Fruit fly (Drosophila melanogaster) whole organism, embryonic: ENCODE measurements around the gene moody.

Experiments
- Abd-B ChIP-seq: fragments of 200-800 bp; sonication (Bioruptor generic); optimal IDR thresholded peaks from 2 replicates; lab custom pipeline; 2018; ENCODE audit warnings: missing biosample characterization, mild to moderate bottlenecking, missing genetic modification characterization, moderate library complexity
- Asciz ChIP-seq: fragments of 200-800 bp; sonication (Bioruptor generic); optimal IDR thresholded peaks from 2 replicates; lab custom pipeline; 2017; ENCODE audit warnings: missing biosample characterization, mild to moderate bottlenecking, missing genetic modification characterization, missing genetic modification reagents
- B-H1 ChIP-seq: fragments of 200-800 bp; sonication (Bioruptor generic); IDR thresholded peaks from 3 replicates; pipeline ENCODE4 v1.3.6; 2022; ENCODE audit warnings: missing biosample characterization, missing genetic modification characterization
- CG1024 ChIP-seq: fragments of 200-800 bp; sonication (Bioruptor generic); IDR thresholded peaks from 2 replicates; pipeline ENCODE4 v1.3.6; 2022; ENCODE audit warnings: missing biosample characterization, missing genetic modification characterization
- CG11093 ChIP-seq: fragments of 200-800 bp; sonication (Bioruptor generic); IDR thresholded peaks from 3 replicates; pipeline ENCODE4 v1.3.6; 2022; ENCODE audit warnings: missing biosample characterization, missing genetic modification characterization
- CG12155 ChIP-seq: fragments of 200-800 bp; sonication (Bioruptor generic); optimal IDR thresholded peaks from 3 replicates; lab custom pipeline; 2016; ENCODE audit warnings: missing biosample characterization, missing genetic modification characterization
- CG13296 ChIP-seq: fragments of 200-800 bp; sonication (Bioruptor generic); optimal IDR thresholded peaks from 3 replicates; lab custom pipeline; 2018; ENCODE audit warnings: missing biosample characterization, mild to moderate bottlenecking, missing genetic modification characterization
- CG15514 ChIP-seq: fragments of 200-800 bp; sonication (Bioruptor generic); optimal IDR thresholded peaks from 3 replicates; lab custom pipeline; 2017; ENCODE audit warnings: missing biosample characterization, missing genetic modification characterization, mild to moderate bottlenecking, moderate library complexity, missing genetic modification reagents
- CG17186 ChIP-seq: fragments of 200-800 bp; sonication (Bioruptor generic); optimal IDR thresholded peaks from 3 replicates; lab custom pipeline; 2017; ENCODE audit warnings: missing biosample characterization, missing genetic modification reagents, missing genetic modification characterization
- CG2199 ChIP-seq: fragments of 200-800 bp; sonication (Bioruptor generic); IDR thresholded peaks from 3 replicates; pipeline ENCODE4 v1.3.6; 2022; ENCODE audit warnings: missing biosample characterization, missing genetic modification characterization
- CG2202 ChIP-seq: fragments of 200-800 bp; sonication (Bioruptor generic); optimal IDR thresholded peaks from 2 replicates; lab custom pipeline; 2018; ENCODE audit warnings: missing biosample characterization, mild to moderate bottlenecking, missing genetic modification characterization
- CG3407 ChIP-seq: fragments of 200-800 bp; sonication (Bioruptor generic); optimal IDR thresholded peaks from 2 replicates; lab custom pipeline; 2018; ENCODE audit warnings: missing biosample characterization, mild to moderate bottlenecking, missing genetic modification characterization
- CG34422 ChIP-seq: fragments of 200-800 bp; sonication (Bioruptor generic); IDR thresholded peaks from 3 replicates; pipeline ENCODE4 v1.3.6; 2022; ENCODE audit warnings: missing biosample characterization, missing genetic modification characterization
- CG4360 ChIP-seq: fragments of 200-800 bp; sonication (Bioruptor generic); IDR thresholded peaks from 2 replicates; pipeline ENCODE4 v1.3.6; 2022; ENCODE audit warnings: missing biosample characterization, missing genetic modification characterization
- CG5180 ChIP-seq: fragments of 200-800 bp; sonication (Bioruptor generic); optimal IDR thresholded peaks from 3 replicates; lab custom pipeline; 2017; ENCODE audit warnings: missing biosample characterization, missing genetic modification characterization, mild to moderate bottlenecking, moderate library complexity, missing genetic modification reagents
- CG8478 ChIP-seq: fragments of >200 bp; optimal IDR thresholded peaks from 2 replicates; lab custom pipeline; 2018
- CG9727 ChIP-seq: fragments of 200-800 bp; sonication (Bioruptor generic); optimal IDR thresholded peaks from 3 replicates; lab custom pipeline; 2017; ENCODE audit warnings: missing biosample characterization, mild to moderate bottlenecking, missing genetic modification characterization
- CG9817 ChIP-seq: fragments of 200-800 bp; sonication (Bioruptor generic); optimal IDR thresholded peaks from 2 replicates; lab custom pipeline; 2018; ENCODE audit warnings: missing biosample characterization, mild to moderate bottlenecking, missing genetic modification characterization, moderate library complexity
- CHES-1-like ChIP-seq: fragments of 200-800 bp; sonication (Bioruptor generic); optimal IDR thresholded peaks from 2 replicates; lab custom pipeline; 2016; ENCODE audit warnings: missing biosample characterization, missing genetic modification characterization
- Dll ChIP-seq: fragments of 200-800 bp; sonication (Bioruptor generic); IDR thresholded peaks from 4 replicates; pipeline ENCODE4 v1.3.6; 2022; ENCODE audit warnings: missing biosample characterization, missing genetic modification characterization; ENCODE audit not compliant: partially characterized antibody
- E2f1 ChIP-seq: fragments of 200-800 bp; sonication (Bioruptor generic); IDR thresholded peaks from 2 replicates; pipeline ENCODE4 v1.3.6; 2022; ENCODE audit warnings: missing biosample characterization, missing genetic modification characterization
- Elba2 ChIP-seq: fragments of 200-800 bp; sonication (Bioruptor generic); optimal IDR thresholded peaks from 3 replicates; lab custom pipeline; 2016; ENCODE audit warnings: missing biosample characterization, missing genetic modification characterization
- HHEX ChIP-seq: fragments of 200-800 bp; sonication (Bioruptor generic); optimal IDR thresholded peaks from 3 replicates; lab custom pipeline; 2017; ENCODE audit warnings: missing biosample characterization, mild to moderate bottlenecking, missing genetic modification characterization, missing genetic modification reagents
- Kr ChIP-seq: fragments of 200-800 bp; sonication (Bioruptor generic); optimal IDR thresholded peaks from 2 replicates; lab custom pipeline; 2017; ENCODE audit warnings: missing biosample characterization, mild to moderate bottlenecking, missing genetic modification characterization
- Lhr ChIP-seq: fragments of 200-800 bp; sonication (Bioruptor generic); optimal IDR thresholded peaks from 3 replicates; lab custom pipeline; 2017; ENCODE audit warnings: mild to moderate bottlenecking, missing biosample characterization, missing genetic modification reagents, missing genetic modification characterization
- Mad ChIP-seq: fragments of 200-800 bp; sonication (Bioruptor generic); optimal IDR thresholded peaks from 2 replicates; lab custom pipeline; 2016; ENCODE audit warnings: missing biosample characterization, missing genetic modification characterization
- Nf-YB ChIP-seq: fragments of 200-800 bp; sonication (Bioruptor generic); optimal IDR thresholded peaks from 3 replicates; lab custom pipeline; 2019; ENCODE audit warnings: missing biosample characterization, mild to moderate bottlenecking, missing genetic modification characterization, moderate library complexity
- Sry-δ ChIP-seq: fragments of 200-800 bp; sonication (Bioruptor generic); optimal IDR thresholded peaks from 2 replicates; lab custom pipeline; 2016; ENCODE audit warnings: missing biosample characterization, missing genetic modification characterization
- Tbp ChIP-seq: fragments of >200 bp; optimal IDR thresholded peaks from 2 replicates; lab custom pipeline; 2018; ENCODE audit warnings: missing biosample characterization, missing genetic modification characterization
- ap ChIP-seq: fragments of 200-800 bp; sonication (Bioruptor generic); IDR thresholded peaks from 2 replicates; pipeline ENCODE4 v1.3.6; 2022; ENCODE audit warnings: missing biosample characterization, missing genetic modification characterization
- bbx ChIP-seq: fragments of 200-800 bp; sonication (Bioruptor generic); IDR thresholded peaks from 2 replicates; pipeline ENCODE4 v1.3.6; 2022; ENCODE audit warnings: missing biosample characterization, missing genetic modification characterization; ENCODE audit not compliant: partially characterized antibody
- ci ChIP-seq: fragments of 200-800 bp; sonication (Bioruptor generic); IDR thresholded peaks from 3 replicates; pipeline ENCODE4 v1.3.6; 2022; ENCODE audit warnings: missing biosample characterization, missing genetic modification characterization
- dmrt11E ChIP-seq: fragments of 200-800 bp; sonication (Bioruptor generic); optimal IDR thresholded peaks from 3 replicates; lab custom pipeline; 2018; ENCODE audit warnings: missing biosample characterization, mild to moderate bottlenecking, missing genetic modification characterization, moderate library complexity
- fd64A ChIP-seq: fragments of 200-800 bp; sonication (Bioruptor generic); optimal IDR thresholded peaks from 3 replicates; lab custom pipeline; 2018; ENCODE audit warnings: missing biosample characterization, mild to moderate bottlenecking, missing genetic modification characterization
- gro ChIP-seq: fragments of 200-800 bp; sonication (Bioruptor generic); optimal IDR thresholded peaks from 2 replicates; lab custom pipeline; 2016; ENCODE audit warnings: missing biosample characterization, missing genetic modification characterization
- h ChIP-seq: fragments of >200 bp; optimal IDR thresholded peaks from 2 replicates; lab custom pipeline; 2017
- lmd ChIP-seq: fragments of 200-800 bp; sonication (Bioruptor generic); IDR thresholded peaks from 2 replicates; pipeline ENCODE4 v1.3.6; 2022; ENCODE audit warnings: missing biosample characterization, missing genetic modification characterization
- pnt ChIP-seq: fragments of 200-800 bp; sonication (Bioruptor generic); optimal IDR thresholded peaks from 3 replicates; lab custom pipeline; 2016; ENCODE audit warnings: missing biosample characterization, missing genetic modification characterization
- prd ChIP-seq, 3 experiments: fragments of >200 bp in 2 of 3; fragments of 200-800 bp in 1 of 3; sonication (Bioruptor generic) in 1 of 3; optimal IDR thresholded peaks in 2 of 3; IDR thresholded peaks in 1 of 3; 2 replicates in 2 of 3; 3 replicates in 1 of 3; pipeline versions ENCODE4 v1.3.6 to Lab custom; 2017 to 2022; ENCODE audit warnings: missing biosample characterization in 1 of 3, missing genetic modification characterization in 1 of 3
- rib ChIP-seq: fragments of 200-800 bp; sonication (Bioruptor generic); IDR thresholded peaks from 2 replicates; pipeline ENCODE4 v1.3.6; 2022; ENCODE audit warnings: missing biosample characterization, missing genetic modification characterization
- run ChIP-seq: fragments of 200-800 bp; sonication (Bioruptor generic); optimal IDR thresholded peaks from 3 replicates; lab custom pipeline; 2018; ENCODE audit warnings: missing biosample characterization, mild to moderate bottlenecking, missing genetic modification characterization
- salm ChIP-seq: fragments of 200-800 bp; sonication (Bioruptor generic); optimal IDR thresholded peaks from 2 replicates; lab custom pipeline; 2018; ENCODE audit warnings: missing biosample characterization, mild to moderate bottlenecking, missing genetic modification characterization
- sc ChIP-seq, 3 experiments: fragments of >200 bp in 2 of 3; fragments of 200-800 bp in 1 of 3; sonication (Bioruptor generic) in 1 of 3; optimal IDR thresholded peaks; 2 replicates in 2 of 3; 3 replicates in 1 of 3; lab custom pipeline; 2017; ENCODE audit warnings: mild to moderate bottlenecking in 1 of 3, missing biosample characterization in 1 of 3, missing genetic modification characterization in 1 of 3, missing genetic modification reagents in 1 of 3
- slou ChIP-seq: fragments of 200-800 bp; sonication (Bioruptor generic); optimal IDR thresholded peaks from 3 replicates; lab custom pipeline; 2016; ENCODE audit warnings: missing biosample characterization, missing genetic modification characterization
- tap ChIP-seq: fragments of 200-800 bp; optimal IDR thresholded peaks from 3 replicates; lab custom pipeline; 2019; ENCODE audit warnings: missing biosample characterization, mild to moderate bottlenecking, missing genetic modification characterization, moderate library complexity
- tgo ChIP-seq: fragments of 200-800 bp; sonication (Bioruptor generic); IDR thresholded peaks from 3 replicates; pipeline ENCODE4 v1.3.6; 2022; ENCODE audit warnings: missing biosample characterization, missing genetic modification characterization
- tio ChIP-seq: fragments of 200-800 bp; sonication (Bioruptor generic); optimal IDR thresholded peaks from 2 replicates; lab custom pipeline; 2017; ENCODE audit warnings: missing biosample characterization, missing genetic modification characterization, inconsistent platforms
- vnd ChIP-seq: fragments of 200-800 bp; sonication (Bioruptor generic); IDR thresholded peaks from 3 replicates; pipeline ENCODE4 v1.3.6; 2022; ENCODE audit warnings: missing biosample characterization, missing genetic modification characterization; ENCODE audit not compliant: partially characterized antibody
- zf30C ChIP-seq: fragments of 200-800 bp; sonication (Bioruptor generic); optimal IDR thresholded peaks from 3 replicates; lab custom pipeline; 2018; ENCODE audit warnings: missing biosample characterization, mild to moderate bottlenecking, missing genetic modification characterization

Gene moody

dm6 chrX:2011288-2012120 lies 38.4 kb downstream of the moody start (continued):
- peak; percentile 50 for TF ChIP-seq slou (GFP tag; lab: Kevin White, UChicago)
- TF ChIP-seq CG2202: no peak
- TF ChIP-seq CG3407 (GFP tag; lab: Kevin White, UChicago): peak; percentile 36
- TF ChIP-seq ci (GFP tag; lab: Robert Waterston, UW): peak; percentile 88
- TF ChIP-seq prd (optimal IDR thresholded peaks at IDR 0.05; lab: Kevin White, UChicago): no peak
- peak; percentile 76 for TF ChIP-seq prd (GFP tag; IDR thresholded peaks at IDR 0.05; lab: Robert Waterston, UW)
- peak; percentile 13 for TF ChIP-seq CG15514
- no peak for TF ChIP-seq CG11093 (GFP tag; lab: Robert Waterston, UW)
- TF ChIP-seq dmrt11E (tag; lab: Kevin White, UChicago): peak; percentile 14
- TF ChIP-seq ap: no peak
- TF ChIP-seq sc (optimal IDR thresholded peaks at IDR 0.05; lab: Kevin White, UChicago): no peak
- TF ChIP-seq sc (GFP tag; optimal IDR thresholded peaks at IDR 0.05; lab: Kevin White, UChicago): no peak
- no peak for TF ChIP-seq Abd-B (GFP tag; lab: Kevin White, UChicago)
- no peak for TF ChIP-seq bbx
- TF ChIP-seq Mad (GFP tag; lab: Kevin White, UChicago): peak; percentile 13
- peak; percentile 67 for TF ChIP-seq tgo (GFP tag; lab: Robert Waterston, UW)
- TF ChIP-seq gro (GFP tag; lab: Kevin White, UChicago): no peak
- TF ChIP-seq CG12155 (GFP tag; lab: Kevin White, UChicago): no peak
- peak; percentile 7 for TF ChIP-seq CG5180 (GFP tag; lab: Kevin White, UChicago)
- 0 out of 3 replicates have a peak, but pooled peaks have one; percentile 33 for TF ChIP-seq B-H1 (GFP tag; lab: Robert Waterston, UW)
- TF ChIP-seq fd64A: no peak
- TF ChIP-seq lmd (GFP tag; lab: Robert Waterston, UW): peak; percentile 59
- TF ChIP-seq tap: no peak
- peak; percentile 49 for TF ChIP-seq E2f1 (GFP tag; lab: Robert Waterston, UW)
- TF ChIP-seq salm: no peak
- no peak for TF ChIP-seq Elba2 (GFP tag; lab: Kevin White, UChicago)
- TF ChIP-seq CHES-1-like: no peak
- peak; percentile 63 for TF ChIP-seq CG4360 (GFP tag; lab: Robert Waterston, UW)
- TF ChIP-seq CG8478 (lab: Kevin White, UChicago): no peak
- no peak for TF ChIP-seq CG2199
- no peak for TF ChIP-seq Dll (GFP tag; lab: Robert Waterston, UW)
- no peak for TF ChIP-seq vnd
- peak; percentile 46; the same call in 1 of the 2 replicates for TF ChIP-seq CG1024
- peak; percentile 53 for TF ChIP-seq CG9727 (GFP tag; lab: Kevin White, UChicago)
- no peak for TF ChIP-seq Lhr (GFP tag; lab: Kevin White, UChicago)
- TF ChIP-seq tio (GFP tag; lab: Kevin White, UChicago): no peak
- TF ChIP-seq rib (GFP tag; lab: Robert Waterston, UW): no peak
- TF ChIP-seq pnt (GFP tag; lab: Kevin White, UChicago): no peak
- TF ChIP-seq Nf-YB: no peak
- no peak for TF ChIP-seq CG9817 (tag; lab: Kevin White, UChicago)
- TF ChIP-seq Kr: no peak
- no peak for TF ChIP-seq h (lab: Kevin White, UChicago)
- no peak for TF ChIP-seq run (tag; lab: Kevin White, UChicago)
- peak; percentile 1 for TF ChIP-seq HHEX (GFP tag; lab: Kevin White, UChicago)
- peak; percentile 76 for TF ChIP-seq CG34422 (GFP tag; lab: Robert Waterston, UW)
- no peak for TF ChIP-seq CG17186 (GFP tag; lab: Kevin White, UChicago)
- peak; percentile 31 for TF ChIP-seq zf30C (GFP tag; lab: Kevin White, UChicago)
- TF ChIP-seq Tbp (GFP tag; lab: Kevin White, UChicago): no peak
- peak; percentile 24 for TF ChIP-seq Asciz
- no peak for TF ChIP-seq Sry-δ
- no peak for TF ChIP-seq CG13296 (GFP tag; lab: Kevin White, UChicago)
